Fruit fly (Drosophila melanogaster): ENCODE results near the gene CG31296.
A peak's percentile ranks its signal among the peaks of the same experiment; 100 is the strongest.

CG31296 gene

dm6 chr3R:15568569-15568968, 37.3 kb upstream of the CG31296 start:
- peak; percentile 60 for TF ChIP-seq Gug (GFP tag; IDR thresholded peaks at IDR 0.05)
- peak; percentile 68 for TF ChIP-seq CG6792 (GFP tag; optimal IDR thresholded peaks at IDR 0.05)
- peak; percentile 46 to 79 for TF ChIP-seq ss (GFP tag; optimal IDR thresholded peaks at IDR 0.05)
- peak; percentile 34 for TF ChIP-seq Sox15 (GFP tag; optimal IDR thresholded peaks at IDR 0.05)
- peak; percentile 83 for TF ChIP-seq CG6163 (GFP tag; IDR thresholded peaks at IDR 0.05)
- TF ChIP-seq Ets21C (GFP tag; optimal IDR thresholded peaks at IDR 0.05): peak; percentile 49
- no peak for TF ChIP-seq CG4318 (GFP tag; optimal IDR thresholded peaks at IDR 0.05)
- TF ChIP-seq CG3032 (tag; optimal IDR thresholded peaks at IDR 0.05): peak; percentile 79
- peak; percentile 63 for TF ChIP-seq Smox (GFP tag; optimal IDR thresholded peaks at IDR 0.05)
- TF ChIP-seq CG11294 (GFP tag; IDR thresholded peaks at IDR 0.05): no peak
- no peak for TF ChIP-seq fkh (GFP tag; optimal IDR thresholded peaks at IDR 0.05)
- peak; percentile 77 for TF ChIP-seq OdsH (GFP tag; optimal IDR thresholded peaks at IDR 0.05)
- peak; percentile 70 for TF ChIP-seq cyc (GFP tag; optimal IDR thresholded peaks at IDR 0.05)
- TF ChIP-seq Met (GFP tag; optimal IDR thresholded peaks at IDR 0.05): peak; percentile 76
- TF ChIP-seq dac (GFP tag; optimal IDR thresholded peaks at IDR 0.05): no peak
- TF ChIP-seq spab (GFP tag; optimal IDR thresholded peaks at IDR 0.05): peak; percentile 69
- TF ChIP-seq esn (GFP tag; optimal IDR thresholded peaks at IDR 0.05): peak; percentile 74
- peak; percentile 66 for TF ChIP-seq CG31627 (GFP tag; optimal IDR thresholded peaks at IDR 0.05)
- TF ChIP-seq eg (GFP tag; IDR thresholded peaks at IDR 0.05): peak; percentile 59; the same call in 2 of the 3 replicates
- no peak for TF ChIP-seq Blimp-1 (GFP tag; optimal IDR thresholded peaks at IDR 0.05)
- peak; percentile 61 for TF ChIP-seq CG11902 (GFP tag; optimal IDR thresholded peaks at IDR 0.05)
- peak; percentile 67 for TF ChIP-seq CG10631 (GFP tag; optimal IDR thresholded peaks at IDR 0.05)
- TF ChIP-seq CG1621 (tag; optimal IDR thresholded peaks at IDR 0.05): peak; percentile 64
- peak; percentile 76 for TF ChIP-seq topi (GFP tag; optimal IDR thresholded peaks at IDR 0.05)
- TF ChIP-seq salr (GFP tag; optimal IDR thresholded peaks at IDR 0.05): peak; percentile 31 to 62
- TF ChIP-seq CG16779 (tag; optimal IDR thresholded peaks at IDR 0.05): no peak
- peak; percentile 2 for TF ChIP-seq Lpt (GFP tag; optimal IDR thresholded peaks at IDR 0.05)
- TF ChIP-seq CG10669 (GFP tag; optimal IDR thresholded peaks at IDR 0.05): peak; percentile 82
- TF ChIP-seq Eip78C (GFP tag): peak; percentile 95
- no peak for TF ChIP-seq Eip93F (GFP tag; optimal IDR thresholded peaks at IDR 0.05)
- TF ChIP-seq vri (GFP tag; optimal IDR thresholded peaks at IDR 0.05): peak; percentile 54
- TF ChIP-seq Eip75B (GFP tag; optimal IDR thresholded peaks at IDR 0.05): peak; percentile 63
- TF ChIP-seq svp (GFP tag): peak; percentile 87
- TF ChIP-seq CG6808 (GFP tag; optimal IDR thresholded peaks at IDR 0.05): peak; percentile 73
- TF ChIP-seq CG34406 (GFP tag; optimal IDR thresholded peaks at IDR 0.05): peak; percentile 75
- peak; percentile 66 for TF ChIP-seq Hr39 (GFP tag; optimal IDR thresholded peaks at IDR 0.05)
- TF ChIP-seq CG8632 (GFP tag; optimal IDR thresholded peaks at IDR 0.05): peak; percentile 66
- TF ChIP-seq achi (GFP tag; optimal IDR thresholded peaks at IDR 0.05): peak; percentile 74
- TF ChIP-seq fd85E (GFP tag; optimal IDR thresholded peaks at IDR 0.05): no peak
- TF ChIP-seq pdm3 (GFP tag; optimal IDR thresholded peaks at IDR 0.05): peak; percentile 84
- TF ChIP-seq CG15336 (GFP tag; IDR thresholded peaks at IDR 0.05): peak; percentile 55; the same call in 1 of the 2 replicates
- TF ChIP-seq CG7368 (GFP tag; optimal IDR thresholded peaks at IDR 0.05): peak; percentile 54
- TF ChIP-seq Hr4 (GFP tag; optimal IDR thresholded peaks at IDR 0.05): peak; percentile 64
- no peak for TF ChIP-seq CG6276 (GFP tag; optimal IDR thresholded peaks at IDR 0.05)
- TF ChIP-seq lz (GFP tag; optimal IDR thresholded peaks at IDR 0.05): peak; percentile 53
- TF ChIP-seq CG32006 (GFP tag; optimal IDR thresholded peaks at IDR 0.05): peak; percentile 48
- peak; percentile 68 for TF ChIP-seq CG8119 (GFP tag; IDR thresholded peaks at IDR 0.05)
- TF ChIP-seq net (GFP tag; optimal IDR thresholded peaks at IDR 0.05): peak; percentile 50
- peak; percentile 53 for TF ChIP-seq CG11762 (GFP tag; optimal IDR thresholded peaks at IDR 0.05; ENCODE audit: insufficient read depth)
- TF ChIP-seq fd59A (GFP tag; optimal IDR thresholded peaks at IDR 0.05): peak; percentile 78
- peak; percentile 98 for TF ChIP-seq dsx (GFP tag; optimal IDR thresholded peaks at IDR 0.05; ENCODE audit: poor library complexity, severe bottlenecking)
- no peak for TF ChIP-seq CG6854 (GFP tag; optimal IDR thresholded peaks at IDR 0.05)
